Fruit fly (Drosophila melanogaster) whole organism, adult: Measurements from ENCODE around the gene Irbp.

ENCODE experiments used
- CG12768 ChIP-seq: fragments of 200-800 bp; sonication (Bioruptor generic); optimal IDR thresholded peaks from 2 replicates; lab custom pipeline; 2017; ENCODE audit warnings: missing biosample characterization, missing genetic modification characterization, mild to moderate bottlenecking, moderate library complexity, missing genetic modification reagents
- CG33017 ChIP-seq: fragments of 200-800 bp; sonication (Bioruptor generic); optimal IDR thresholded peaks from 2 replicates; lab custom pipeline; 2018; ENCODE audit warnings: missing biosample characterization, mild to moderate bottlenecking, missing genetic modification characterization, moderate library complexity
- cic ChIP-seq: fragments of 200-800 bp; sonication (Bioruptor generic); optimal IDR thresholded peaks from 2 replicates; lab custom pipeline; 2017; ENCODE audit warnings: missing biosample characterization, mild to moderate bottlenecking, missing genetic modification characterization, moderate library complexity
- kay ChIP-seq: fragments of 200-800 bp; sonication (Bioruptor generic); peaks from one replicate; lab custom pipeline; 2016; ENCODE audit warnings: missing biosample characterization, missing genetic modification characterization, borderline replicate concordance

- TF ChIP-seq CG12768 (GFP tag; lab: Kevin White, UChicago): no peak
- no peak for TF ChIP-seq kay
- no peak for TF ChIP-seq cic (GFP tag; lab: Kevin White, UChicago)
- no peak for TF ChIP-seq CG33017
Measured at dm6 chr3R:11441038-11441437, 31.2 kb downstream of the Irbp start.
